Fruit fly (Drosophila melanogaster) whole organism, embryonic: ENCODE results near the gene CG12321.

ENCODE experiments used
- Abd-B ChIP-seq: fragments of 200-800 bp; sonication (Bioruptor generic); optimal IDR thresholded peaks from 2 replicates; lab custom pipeline; 2018; ENCODE audit warnings: missing biosample characterization, mild to moderate bottlenecking, missing genetic modification characterization, moderate library complexity
- CG13287 ChIP-seq: fragments of 200-800 bp; sonication (Bioruptor generic); IDR thresholded peaks from 2 replicates; pipeline ENCODE4 v1.3.6; 2022; ENCODE audit warnings: missing biosample characterization, missing genetic modification characterization; ENCODE audit not compliant: partially characterized antibody
- CG13296 ChIP-seq: fragments of 200-800 bp; sonication (Bioruptor generic); optimal IDR thresholded peaks from 3 replicates; lab custom pipeline; 2018; ENCODE audit warnings: missing biosample characterization, mild to moderate bottlenecking, missing genetic modification characterization
- CG15269 ChIP-seq: fragments of 200-800 bp; sonication (Bioruptor generic); optimal IDR thresholded peaks from 2 replicates; lab custom pipeline; 2018; ENCODE audit warnings: missing biosample characterization, mild to moderate bottlenecking, missing genetic modification characterization, moderate library complexity
- CG16815 ChIP-seq: fragments of 200-800 bp; sonication (Bioruptor generic); optimal IDR thresholded peaks from 3 replicates; lab custom pipeline; 2017; ENCODE audit warnings: missing biosample characterization, mild to moderate bottlenecking, missing genetic modification characterization
- CG17359 ChIP-seq: fragments of 200-800 bp; sonication (Bioruptor generic); optimal IDR thresholded peaks from 3 replicates; lab custom pipeline; 2018; ENCODE audit warnings: missing biosample characterization, mild to moderate bottlenecking, missing genetic modification characterization, moderate library complexity
- CG17568 ChIP-seq: fragments of 200-800 bp; sonication (Bioruptor generic); optimal IDR thresholded peaks from 2 replicates; lab custom pipeline; 2018; ENCODE audit warnings: missing biosample characterization, mild to moderate bottlenecking, missing genetic modification characterization, moderate library complexity
- CG18599 ChIP-seq: fragments of 200-800 bp; sonication (Bioruptor generic); optimal IDR thresholded peaks from 3 replicates; lab custom pipeline; 2017; ENCODE audit warnings: missing biosample characterization, missing genetic modification characterization, mild to moderate bottlenecking, moderate library complexity, missing genetic modification reagents
- CG31388 ChIP-seq: fragments of 200-800 bp; sonication (Bioruptor generic); optimal IDR thresholded peaks from 2 replicates; lab custom pipeline; 2016; ENCODE audit warnings: missing biosample characterization, missing genetic modification characterization
- CG32767 ChIP-seq: fragments of 200-800 bp; sonication (Bioruptor generic); IDR thresholded peaks from 2 replicates; pipeline ENCODE4 v1.3.6; 2022; ENCODE audit warnings: missing biosample characterization, missing genetic modification characterization
- CG6791 ChIP-seq: fragments of 200-800 bp; sonication (Bioruptor generic); IDR thresholded peaks from 3 replicates; pipeline ENCODE4 v1.3.6; 2022; ENCODE audit warnings: missing biosample characterization, missing genetic modification characterization; ENCODE audit not compliant: partially characterized antibody
- CG8359 ChIP-seq: fragments of 200-800 bp; sonication (Bioruptor generic); optimal IDR thresholded peaks from 2 replicates; lab custom pipeline; 2017; ENCODE audit warnings: missing biosample characterization, mild to moderate bottlenecking, missing genetic modification characterization, borderline replicate concordance
- CG9215 ChIP-seq: fragments of 200-800 bp; sonication (Bioruptor generic); IDR thresholded peaks from 2 replicates; pipeline ENCODE4 v1.3.6; 2022; ENCODE audit warnings: missing biosample characterization, missing genetic modification characterization
- CG9876 ChIP-seq: fragments of 200-800 bp; sonication (Bioruptor generic); optimal IDR thresholded peaks from 2 replicates; lab custom pipeline; 2016; ENCODE audit warnings: missing biosample characterization, missing genetic modification characterization
- Dip2 ChIP-seq: fragments of 200-800 bp; sonication (Bioruptor generic); IDR thresholded peaks from 2 replicates; pipeline ENCODE4 v1.3.6; 2022; ENCODE audit warnings: missing biosample characterization, missing genetic modification characterization
- E2f2 ChIP-seq: fragments of 200-800 bp; sonication (Bioruptor generic); IDR thresholded peaks from 2 replicates; pipeline ENCODE4 v1.3.6; 2022; ENCODE audit warnings: missing biosample characterization, missing genetic modification characterization
- Ets65A ChIP-seq: fragments of 200-800 bp; sonication (Bioruptor generic); peaks from one replicate; lab custom pipeline; 2016; ENCODE audit warnings: missing biosample characterization, missing genetic modification characterization
- Fer1 ChIP-seq: fragments of 200-800 bp; sonication (Bioruptor generic); optimal IDR thresholded peaks from 2 replicates; lab custom pipeline; 2017; ENCODE audit warnings: missing biosample characterization, mild to moderate bottlenecking, missing genetic modification characterization
- Hr51 ChIP-seq, 2 experiments: fragments of 200-800 bp; sonication (Bioruptor generic); optimal IDR thresholded peaks; 2 replicates in 1 of 2; 3 replicates in 1 of 2; lab custom pipeline; 2016 to 2018; ENCODE audit warnings: missing biosample characterization in 2 of 2, missing genetic modification characterization in 2 of 2, mild to moderate bottlenecking in 1 of 2, moderate library complexity in 1 of 2
- Meics ChIP-seq: fragments of 200-800 bp; sonication (Bioruptor generic); optimal IDR thresholded peaks from 2 replicates; lab custom pipeline; 2017; ENCODE audit warnings: missing biosample characterization, mild to moderate bottlenecking, missing genetic modification characterization
- NfI ChIP-seq: fragments of 200-800 bp; sonication (Bioruptor generic); optimal IDR thresholded peaks from 3 replicates; lab custom pipeline; 2018; ENCODE audit warnings: missing biosample characterization, mild to moderate bottlenecking, missing genetic modification characterization, moderate library complexity
- Oaz ChIP-seq: fragments of 200-800 bp; sonication (Bioruptor generic); IDR thresholded peaks from 2 replicates; pipeline ENCODE4 v1.3.6; 2022; ENCODE audit warnings: missing biosample characterization, missing genetic modification characterization
- Ptx1 ChIP-seq: fragments of 200-800 bp; sonication (Bioruptor generic); IDR thresholded peaks from 2 replicates; pipeline ENCODE4 v1.3.6; 2022; ENCODE audit warnings: missing biosample characterization, missing genetic modification characterization
- Side ChIP-seq: fragments of 200-800 bp; sonication (Bioruptor generic); optimal IDR thresholded peaks from 2 replicates; lab custom pipeline; 2016; ENCODE audit warnings: missing biosample characterization, missing genetic modification characterization
- Sox102F ChIP-seq: fragments of 200-800 bp; sonication (Bioruptor generic); optimal IDR thresholded peaks from 2 replicates; lab custom pipeline; 2018; ENCODE audit warnings: missing biosample characterization, mild to moderate bottlenecking, missing genetic modification characterization, moderate library complexity
- Taf1 ChIP-seq: fragments of 200-800 bp; sonication (Bioruptor generic); IDR thresholded peaks from 2 replicates; pipeline ENCODE4 v1.3.6; 2022; ENCODE audit warnings: missing biosample characterization, missing genetic modification characterization
- Trl ChIP-seq, 3 experiments: fragments of >200 bp in 2 of 3; fragments of 200-800 bp in 1 of 3; sonication (Bioruptor generic) in 1 of 3; optimal IDR thresholded peaks; 2 replicates in 1 of 3; 3 replicates in 2 of 3; lab custom pipeline; 2016 to 2017; ENCODE audit warnings: missing biosample characterization in 1 of 3, missing genetic modification characterization in 1 of 3
- Xrp1 ChIP-seq: fragments of 200-800 bp; sonication (Bioruptor generic); IDR thresholded peaks from 2 replicates; pipeline ENCODE4 v1.3.6; 2022; ENCODE audit warnings: missing biosample characterization, missing genetic modification characterization
- aop ChIP-seq: fragments of 200-800 bp; sonication (Bioruptor generic); IDR thresholded peaks from 2 replicates; pipeline ENCODE4 v1.3.6; 2022; ENCODE audit warnings: missing biosample characterization, missing genetic modification characterization
- ap ChIP-seq: fragments of 200-800 bp; sonication (Bioruptor generic); IDR thresholded peaks from 2 replicates; pipeline ENCODE4 v1.3.6; 2022; ENCODE audit warnings: missing biosample characterization, missing genetic modification characterization
- bsh ChIP-seq, 2 experiments: fragments of 200-800 bp; sonication (Bioruptor generic); optimal IDR thresholded peaks; 2 replicates each; lab custom pipeline; 2017 to 2018; ENCODE audit warnings: mild to moderate bottlenecking in 2 of 2, missing biosample characterization in 2 of 2, missing genetic modification characterization in 2 of 2, moderate library complexity in 1 of 2
- chn ChIP-seq: fragments of 200-800 bp; sonication (Bioruptor generic); optimal IDR thresholded peaks from 2 replicates; lab custom pipeline; 2016; ENCODE audit warnings: missing biosample characterization, missing genetic modification characterization
- crp ChIP-seq, 2 experiments: fragments of 200-800 bp; sonication (Bioruptor generic); optimal IDR thresholded peaks; 2 replicates in 1 of 2; 3 replicates in 1 of 2; lab custom pipeline; 2017; ENCODE audit warnings: missing biosample characterization in 2 of 2, missing genetic modification characterization in 2 of 2, mild to moderate bottlenecking in 1 of 2, moderate library complexity in 1 of 2
- dysf ChIP-seq: fragments of 200-800 bp; sonication (Bioruptor generic); IDR thresholded peaks from 3 replicates; pipeline ENCODE4 v1.3.6; 2022; ENCODE audit warnings: missing biosample characterization, missing genetic modification characterization
- gem ChIP-seq: fragments of 200-800 bp; sonication (Bioruptor generic); optimal IDR thresholded peaks from 2 replicates; lab custom pipeline; 2019; ENCODE audit warnings: missing biosample characterization, mild to moderate bottlenecking, missing genetic modification characterization, moderate library complexity
- grn ChIP-seq: fragments of 200-800 bp; sonication (Bioruptor generic); optimal IDR thresholded peaks from 3 replicates; lab custom pipeline; 2017; ENCODE audit warnings: missing biosample characterization, missing genetic modification characterization
- kni ChIP-seq: fragments of 200-800 bp; sonication (Bioruptor generic); optimal IDR thresholded peaks from 3 replicates; lab custom pipeline; 2017; ENCODE audit warnings: mild to moderate bottlenecking, missing biosample characterization, missing genetic modification reagents, missing genetic modification characterization
- lmd ChIP-seq: fragments of 200-800 bp; sonication (Bioruptor generic); IDR thresholded peaks from 2 replicates; pipeline ENCODE4 v1.3.6; 2022; ENCODE audit warnings: missing biosample characterization, missing genetic modification characterization
- pfk ChIP-seq: fragments of 200-800 bp; sonication (Bioruptor generic); optimal IDR thresholded peaks from 2 replicates; lab custom pipeline; 2018; ENCODE audit warnings: missing biosample characterization, mild to moderate bottlenecking, missing genetic modification characterization, moderate library complexity
- prd ChIP-seq, 3 experiments: fragments of >200 bp in 2 of 3; fragments of 200-800 bp in 1 of 3; sonication (Bioruptor generic) in 1 of 3; optimal IDR thresholded peaks in 2 of 3; IDR thresholded peaks in 1 of 3; 2 replicates in 2 of 3; 3 replicates in 1 of 3; pipeline versions ENCODE4 v1.3.6 to Lab custom; 2017 to 2022; ENCODE audit warnings: missing biosample characterization in 1 of 3, missing genetic modification characterization in 1 of 3
- repo ChIP-seq: fragments of 200-800 bp; sonication (Bioruptor generic); optimal IDR thresholded peaks from 2 replicates; lab custom pipeline; 2016; ENCODE audit warnings: missing biosample characterization, missing genetic modification characterization
- ro ChIP-seq: fragments of 200-800 bp; sonication (Bioruptor generic); IDR thresholded peaks from 2 replicates; pipeline ENCODE4 v1.3.6; 2022; ENCODE audit warnings: missing biosample characterization, missing genetic modification characterization
- row ChIP-seq: fragments of 200-800 bp; sonication (Bioruptor generic); IDR thresholded peaks from 3 replicates; pipeline ENCODE4 v1.3.6; 2022; ENCODE audit warnings: missing biosample characterization, missing genetic modification characterization
- sc ChIP-seq, 3 experiments: fragments of >200 bp in 2 of 3; fragments of 200-800 bp in 1 of 3; sonication (Bioruptor generic) in 1 of 3; optimal IDR thresholded peaks; 2 replicates in 2 of 3; 3 replicates in 1 of 3; lab custom pipeline; 2017; ENCODE audit warnings: mild to moderate bottlenecking in 1 of 3, missing biosample characterization in 1 of 3, missing genetic modification characterization in 1 of 3, missing genetic modification reagents in 1 of 3
- sd ChIP-seq: fragments of 200-800 bp; sonication (Bioruptor generic); optimal IDR thresholded peaks from 3 replicates; lab custom pipeline; 2018; ENCODE audit warnings: missing biosample characterization, mild to moderate bottlenecking, missing genetic modification characterization, moderate library complexity
- stwl ChIP-seq: fragments of 200-800 bp; sonication (Bioruptor generic); optimal IDR thresholded peaks from 3 replicates; lab custom pipeline; 2018; ENCODE audit warnings: missing biosample characterization, mild to moderate bottlenecking, missing genetic modification characterization, moderate library complexity
- unpg ChIP-seq: fragments of 200-800 bp; sonication (Bioruptor generic); optimal IDR thresholded peaks from 3 replicates; lab custom pipeline; 2018; ENCODE audit warnings: missing biosample characterization, mild to moderate bottlenecking, missing genetic modification characterization, moderate library complexity

CG12321 gene

dm6 chr3R:18164052-18164722 lies 24.3 kb downstream of the CG12321 start, which contains the start of the genes CG7218 and Cbp20:
CG7218 (minus strand) TSS chr3R:18164397.
Cbp20 (plus strand) TSS chr3R:18164661.
- peak in 1 of 2 experiments; percentile 73 for TF ChIP-seq crp (GFP tag; optimal IDR thresholded peaks at IDR 0.05; lab: Kevin White, UChicago)
- TF ChIP-seq Xrp1 (GFP tag; lab: Robert Waterston, UW): peak; percentile 76
- TF ChIP-seq CG9876 (GFP tag; lab: Kevin White, UChicago): no peak
- TF ChIP-seq unpg (GFP tag; lab: Kevin White, UChicago): peak; percentile 61
- peak; percentile 62 for TF ChIP-seq chn (GFP tag; lab: Kevin White, UChicago)
- no peak for TF ChIP-seq repo (GFP tag; lab: Kevin White, UChicago)
- TF ChIP-seq NfI: peak; percentile 74
- peak; percentile 76 for TF ChIP-seq lmd (GFP tag; lab: Robert Waterston, UW)
- no peak for TF ChIP-seq pfk (GFP tag; lab: Kevin White, UChicago)
- TF ChIP-seq Side (GFP tag; lab: Kevin White, UChicago): no peak
- no peak for TF ChIP-seq CG8359 (GFP tag; lab: Kevin White, UChicago)
- TF ChIP-seq bsh (GFP tag; optimal IDR thresholded peaks at IDR 0.05; lab: Kevin White, UChicago): peak in 1 of 2 experiments; percentile 43
- peak; percentile 44; the same call in 1 of the 2 replicates for TF ChIP-seq E2f2 (GFP tag; lab: Robert Waterston, UW)
- TF ChIP-seq sc (optimal IDR thresholded peaks at IDR 0.05; lab: Kevin White, UChicago): no peak
- peak; percentile 37 for TF ChIP-seq sc (GFP tag; optimal IDR thresholded peaks at IDR 0.05; lab: Kevin White, UChicago)
- no peak for TF ChIP-seq grn
- TF ChIP-seq Abd-B (GFP tag; lab: Kevin White, UChicago): peak; percentile 79
- no peak for TF ChIP-seq prd (optimal IDR thresholded peaks at IDR 0.05; lab: Kevin White, UChicago)
- TF ChIP-seq prd (GFP tag; IDR thresholded peaks at IDR 0.05; lab: Robert Waterston, UW): peak; percentile 75
- peak; percentile 56 for TF ChIP-seq Sox102F (GFP tag; lab: Kevin White, UChicago)
- TF ChIP-seq Fer1 (GFP tag; lab: Kevin White, UChicago): peak; percentile 30
- TF ChIP-seq CG31388 (GFP tag; lab: Kevin White, UChicago): peak; percentile 29
- peak; percentile 61 for TF ChIP-seq CG13296 (GFP tag; lab: Kevin White, UChicago)
- TF ChIP-seq Dip2: no peak
- no peak for TF ChIP-seq ap (GFP tag; lab: Robert Waterston, UW)
- TF ChIP-seq Trl (optimal IDR thresholded peaks at IDR 0.05; lab: Kevin White, UChicago): no peak
- peak; percentile 58 for TF ChIP-seq Trl (GFP tag; optimal IDR thresholded peaks at IDR 0.05; lab: Kevin White, UChicago)
- TF ChIP-seq CG17568: peak; percentile 31
- peak; percentile 78 for TF ChIP-seq gem
- peak; percentile 94 for TF ChIP-seq Ets65A (GFP tag; lab: Kevin White, UChicago)
- peak; percentile 19 for TF ChIP-seq kni
- peak; percentile 71 for TF ChIP-seq CG15269 (tag; lab: Kevin White, UChicago)
- peak; percentile 70 for TF ChIP-seq Meics (GFP tag; lab: Kevin White, UChicago)
- no peak for TF ChIP-seq Oaz (GFP tag; lab: Robert Waterston, UW)
- peak; percentile 68 for TF ChIP-seq CG6791 (GFP tag; lab: Robert Waterston, UW)
- TF ChIP-seq dysf: peak; percentile 76
- TF ChIP-seq CG13287 (GFP tag; lab: Robert Waterston, UW): peak; percentile 91
- TF ChIP-seq row (GFP tag; lab: Robert Waterston, UW): peak; percentile 91
- TF ChIP-seq aop (GFP tag; lab: Robert Waterston, UW): no peak
- TF ChIP-seq CG16815 (GFP tag; lab: Kevin White, UChicago): peak; percentile 10
- TF ChIP-seq CG18599 (GFP tag; lab: Kevin White, UChicago): peak; percentile 71
- peak; percentile 64 for TF ChIP-seq CG17359 (tag; lab: Kevin White, UChicago)
- TF ChIP-seq Hr51 (GFP tag; optimal IDR thresholded peaks at IDR 0.05; lab: Kevin White, UChicago): peak; percentile 26 to 58
- TF ChIP-seq CG32767: no peak; the same call in 1 of the 2 replicates
- no peak for TF ChIP-seq ro
- peak; percentile 79 for TF ChIP-seq CG9215
- peak; percentile 61; the same call in 1 of the 2 replicates for TF ChIP-seq Taf1 (GFP tag; lab: Robert Waterston, UW)
- TF ChIP-seq sd (tag; lab: Kevin White, UChicago): peak; percentile 65
- TF ChIP-seq Ptx1 (GFP tag; lab: Robert Waterston, UW): peak; percentile 83
- peak; percentile 60 for TF ChIP-seq stwl (tag; lab: Kevin White, UChicago)
